Worm (Caenorhabditis elegans): ENCODE data around the gene C49C3.8.

DNA sequence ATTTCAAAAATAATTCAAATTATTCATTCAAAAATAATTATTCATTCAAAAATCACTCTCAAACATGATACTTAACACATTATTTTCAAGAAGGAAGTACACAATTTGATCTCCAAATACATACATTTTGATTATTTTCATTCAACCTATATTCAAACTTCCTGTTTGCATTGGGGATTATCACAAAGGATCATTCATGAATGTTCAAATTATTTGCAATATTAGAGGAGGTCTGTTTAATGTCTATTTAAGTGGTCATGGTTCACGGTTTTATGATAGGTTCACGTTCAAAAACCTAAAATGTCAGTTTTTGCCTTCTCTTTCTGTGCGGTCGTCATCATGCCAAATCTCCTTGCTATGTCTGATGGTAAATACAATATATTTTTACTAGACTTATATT lies 26.1 kb downstream of the C49C3.8 start, which contains the start of gene clec-202:
- no peak for TF ChIP-seq pag-3 (tag; optimal IDR thresholded peaks at IDR 0.05; ENCODE audit: borderline replicate concordance, insufficient read depth)
- TF ChIP-seq swsn-7 (tag; optimal IDR thresholded peaks at IDR 0.05) = no peak
- no peak for TF ChIP-seq ceh-8 (GFP tag; optimal IDR thresholded peaks at IDR 0.05)
- no peak for TF ChIP-seq nhr-237 (tag; optimal IDR thresholded peaks at IDR 0.05)
- no peak for TF ChIP-seq lir-3 (tag; optimal IDR thresholded peaks at IDR 0.05; ENCODE audit: poor library complexity)
- no peak for TF ChIP-seq snpc-4 (tag; optimal IDR thresholded peaks at IDR 0.05)
- TF ChIP-seq lin-13 (GFP tag; optimal IDR thresholded peaks at IDR 0.05) = no peak
- no peak for TF ChIP-seq mdl-1 (tag; optimal IDR thresholded peaks at IDR 0.05)
- TF ChIP-seq dpl-1 (GFP tag; optimal IDR thresholded peaks at IDR 0.05) = no peak
- TF ChIP-seq C34B4.2 (tag; optimal IDR thresholded peaks at IDR 0.05) = no peak
- no peak for TF ChIP-seq mep-1 (tag; optimal IDR thresholded peaks at IDR 0.05)
- no peak for TF ChIP-seq unc-98 (GFP tag; IDR thresholded peaks at IDR 0.05)
- TF ChIP-seq nhr-28 (tag; optimal IDR thresholded peaks at IDR 0.05) = no peak
